Fruit fly (Drosophila melanogaster): ENCODE measurements around the gene CG42324.

- no peak for TF ChIP-seq EcR (GFP tag; optimal IDR thresholded peaks at IDR 0.05)
- TF ChIP-seq gl (tag; optimal IDR thresholded peaks at IDR 0.05), result no peak
- no peak for TF ChIP-seq CG10348 (GFP tag; IDR thresholded peaks at IDR 0.05)
- no peak for TF ChIP-seq fd96Ca (GFP tag; IDR thresholded peaks at IDR 0.05)
- no peak for TF ChIP-seq CG13204 (GFP tag; optimal IDR thresholded peaks at IDR 0.05)
- no peak for TF ChIP-seq Ets98B (GFP tag; IDR thresholded peaks at IDR 0.05)
- TF ChIP-seq CG32121 (GFP tag; IDR thresholded peaks at IDR 0.05), result no peak
- TF ChIP-seq CG34367 (tag; optimal IDR thresholded peaks at IDR 0.05), result no peak
Measured at dm6 chr3L:3452684-3453083, 19.6 kb upstream of the CG42324 start.

All from whole organism, pupa.